Worm (Caenorhabditis elegans): ENCODE data around the gene C56G2.22.

Gene C56G2.22

DNA sequence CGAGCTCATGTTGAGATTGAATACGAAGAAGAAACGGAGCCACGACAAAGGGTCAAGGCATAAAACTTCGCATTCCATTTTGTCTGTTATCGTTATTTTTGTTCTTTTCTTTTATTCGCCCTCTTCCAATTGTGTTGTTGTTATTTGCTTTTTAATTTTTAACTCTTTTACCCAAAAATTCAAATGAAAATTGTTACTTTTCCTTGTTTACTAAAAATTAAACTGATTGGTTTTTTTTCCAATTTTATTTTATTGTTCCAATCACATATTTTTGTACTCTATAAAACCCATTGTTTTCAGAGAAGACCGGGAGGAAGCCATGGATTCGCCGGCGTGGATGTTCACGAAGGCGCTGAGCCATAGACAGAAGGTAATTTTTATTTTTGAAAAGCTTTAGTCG lies 34.2 kb downstream of the C56G2.22 start, which contains the start of gene C16A3.5:
Gene C16A3.5 (plus strand): TSS at position 301 of the 400 bp plus-strand sequence.
- TF ChIP-seq vab-7 (GFP tag; IDR thresholded peaks at IDR 0.05) (no peak), ama-1 (optimal IDR thresholded peaks at IDR 0.05) (peak; percentile 55), ZK337.2 (GFP tag; IDR thresholded peaks at IDR 0.05) (no peak)

DNA sequence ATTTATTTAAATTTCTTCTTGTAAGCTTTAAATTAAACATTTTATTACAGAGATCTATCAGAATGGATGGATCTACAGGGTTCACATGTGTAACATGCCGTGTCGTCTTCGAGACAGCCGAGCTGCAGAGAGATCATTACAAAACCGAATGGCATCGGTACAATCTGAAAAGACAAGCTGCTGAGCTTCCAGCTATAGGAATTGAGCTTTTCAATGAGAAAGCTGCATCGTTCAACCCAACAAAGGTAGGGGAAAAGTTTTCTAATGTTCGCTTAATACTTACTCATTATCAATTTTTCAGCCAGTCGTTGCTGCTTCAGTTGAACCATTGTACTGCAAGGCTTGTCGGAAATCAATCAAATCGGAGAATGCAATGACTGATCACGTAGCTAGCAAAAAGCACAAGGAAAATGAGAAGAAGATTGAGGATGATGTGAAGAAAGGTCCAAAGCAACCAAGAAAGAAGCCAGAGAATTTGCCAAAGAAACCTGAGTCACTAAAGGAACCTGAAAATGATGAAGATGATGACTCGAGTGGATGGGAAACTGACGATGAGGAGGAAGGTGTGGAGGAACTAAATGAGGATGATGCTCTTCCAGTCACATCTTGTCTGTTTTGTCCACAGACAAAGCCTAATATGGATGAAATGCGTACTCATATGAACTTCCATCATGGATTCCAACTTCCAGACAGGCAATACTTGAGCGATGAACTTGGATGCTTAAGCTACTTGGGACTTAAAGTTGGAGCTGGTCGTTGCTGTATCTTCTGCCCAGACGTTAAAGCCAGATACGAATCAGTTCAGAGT lies 35.5 kb downstream of the C56G2.22 start, which contains the start of gene znf-622:
Gene znf-622 (plus strand): TSS at position 51 of the 808 bp plus-strand sequence.
- TF ChIP-seq hlh-30 (tag; optimal IDR thresholded peaks at IDR 0.05; ENCODE audit: insufficient read depth) (no peak), ama-1 (optimal IDR thresholded peaks at IDR 0.05) (peak; percentile 14), lin-39 (tag; optimal IDR thresholded peaks at IDR 0.05) (no peak), unc-62 (GFP tag; optimal IDR thresholded peaks at IDR 0.05 in 1 of 2) (peak in 1 of 2 experiments; percentile 91), unc-62 (tag; optimal IDR thresholded peaks at IDR 0.05) (no peak), zfp-3 (GFP tag; conservative IDR thresholded peaks at IDR 0.05) (no peak), ztf-11 (tag; optimal IDR thresholded peaks at IDR 0.05) (no peak), vab-7 (GFP tag; IDR thresholded peaks at IDR 0.05) (no peak), nhr-11 (tag; optimal IDR thresholded peaks at IDR 0.05) (no peak), dmd-8 (GFP tag; IDR thresholded peaks at IDR 0.05) (no peak), tra-1 (GFP tag; IDR thresholded peaks at IDR 0.05) (no peak)

DNA sequence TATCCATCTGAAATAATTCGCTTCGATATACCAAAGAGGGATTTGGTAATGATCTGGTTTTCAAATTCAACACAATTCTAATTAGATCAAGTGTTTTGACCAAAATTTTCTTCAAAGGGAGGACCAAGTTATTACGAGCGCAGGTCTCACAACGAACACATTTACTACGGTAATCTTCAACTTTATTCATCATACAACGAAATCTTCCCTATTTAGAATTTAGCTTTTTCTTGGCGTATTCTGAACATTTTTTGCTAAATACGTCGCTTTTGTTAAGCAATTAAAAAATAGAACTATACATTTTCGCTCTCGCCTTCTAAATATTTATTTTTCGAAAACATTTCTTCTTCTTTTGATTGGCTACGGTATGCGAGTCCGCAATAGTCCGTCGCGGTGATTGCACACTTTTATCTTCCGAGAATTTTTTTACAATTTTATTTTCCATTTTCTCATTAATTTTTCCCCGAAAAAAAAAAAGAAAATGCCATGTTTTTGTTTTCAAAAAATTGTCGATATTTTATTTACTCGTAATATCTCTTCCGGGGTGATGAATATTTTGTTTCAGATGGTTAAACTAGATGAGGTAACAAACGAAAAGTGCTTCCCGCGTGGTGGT lies 36.8 kb downstream of the C56G2.22 start, which contains the start of gene let-716:
Gene let-716 (plus strand): TSS at position 566 of the 616 bp plus-strand sequence.
- no peak for TF ChIP-seq mdt-29 (GFP tag; IDR thresholded peaks at IDR 0.05)
- no peak for TF ChIP-seq lin-29 (GFP tag; IDR thresholded peaks at IDR 0.05)
- 0 out of 2 replicates have a peak, but pooled peaks have one; percentile 46 for TF ChIP-seq hmg-1.1 (GFP tag; IDR thresholded peaks at IDR 0.05)
- TF ChIP-seq aha-1 (tag), result no peak
- peak; percentile 24 for TF ChIP-seq dpl-1 (GFP tag; optimal IDR thresholded peaks at IDR 0.05)
- no peak for TF ChIP-seq ceh-28 (tag; optimal IDR thresholded peaks at IDR 0.05)
- no peak for TF ChIP-seq hlh-11 (tag; optimal IDR thresholded peaks at IDR 0.05)
- peak; percentile 40 for TF ChIP-seq mes-2 (tag; optimal IDR thresholded peaks at IDR 0.05; ENCODE audit: poor library complexity, severe bottlenecking)
- no peak for TF ChIP-seq ctbp-1 (GFP tag; IDR thresholded peaks at IDR 0.05)
- TF ChIP-seq ceh-32 (tag; optimal IDR thresholded peaks at IDR 0.05; ENCODE audit: poor library complexity), result no peak
- no peak for TF ChIP-seq lim-7 (GFP tag; IDR thresholded peaks at IDR 0.05)
- no peak for TF ChIP-seq fkh-10 (GFP tag; optimal IDR thresholded peaks at IDR 0.05)
- no peak for TF ChIP-seq ceh-44 (GFP tag; IDR thresholded peaks at IDR 0.05)
- TF ChIP-seq daf-8 (GFP tag; IDR thresholded peaks at IDR 0.05), result no peak
- no peak for TF ChIP-seq daf-19 (GFP tag; conservative IDR thresholded peaks at IDR 0.05)
- no peak for TF ChIP-seq cey-2 (tag; optimal IDR thresholded peaks at IDR 0.05; ENCODE audit: borderline replicate concordance, insufficient read depth)
- no peak for TF ChIP-seq gei-8 (GFP tag; optimal IDR thresholded peaks at IDR 0.05)
- no peak for TF ChIP-seq aly-2 (tag; optimal IDR thresholded peaks at IDR 0.05)
- TF ChIP-seq hif-1 (tag; optimal IDR thresholded peaks at IDR 0.05), result peak in 1 of 2 experiments; percentile 20
- no peak for TF ChIP-seq unc-130 (GFP tag; optimal IDR thresholded peaks at IDR 0.05)
- no peak for TF ChIP-seq ces-1 (GFP tag; optimal IDR thresholded peaks at IDR 0.05)
- TF ChIP-seq lin-38 (GFP tag; IDR thresholded peaks at IDR 0.05), result peak; percentile 39; the same call in 1 of the 2 replicates
- TF ChIP-seq nhr-10 (tag; optimal IDR thresholded peaks at IDR 0.05), result no peak
- no peak for TF ChIP-seq Y5F2A.4 (GFP tag; optimal IDR thresholded peaks at IDR 0.05)
- no peak for TF ChIP-seq vab-7 (GFP tag; IDR thresholded peaks at IDR 0.05)
- TF ChIP-seq madf-5 (GFP tag; IDR thresholded peaks at IDR 0.05), result no peak
- TF ChIP-seq ZK337.2 (GFP tag; IDR thresholded peaks at IDR 0.05), result no peak
- TF ChIP-seq nhr-42 (GFP tag; IDR thresholded peaks at IDR 0.05), result no peak
- no peak for TF ChIP-seq daf-12 (tag; optimal IDR thresholded peaks at IDR 0.05)
- no peak for TF ChIP-seq nhr-6 (tag; optimal IDR thresholded peaks at IDR 0.05)
- no peak for TF ChIP-seq unc-39 (tag; optimal IDR thresholded peaks at IDR 0.05)
- no peak for TF ChIP-seq arid-1 (GFP tag; conservative IDR thresholded peaks at IDR 0.05)
- TF ChIP-seq fos-1 (tag; optimal IDR thresholded peaks at IDR 0.05), result no peak
- TF ChIP-seq mep-1 (tag; optimal IDR thresholded peaks at IDR 0.05), result peak; percentile 8
- TF ChIP-seq duxl-1 (tag; optimal IDR thresholded peaks at IDR 0.05; ENCODE audit: poor library complexity), result no peak

Data from whole organism, L4 larva.